Worm (Caenorhabditis elegans): Measurements from ENCODE around the gene mrpl-11.

The mrpl-11 gene

DNA sequence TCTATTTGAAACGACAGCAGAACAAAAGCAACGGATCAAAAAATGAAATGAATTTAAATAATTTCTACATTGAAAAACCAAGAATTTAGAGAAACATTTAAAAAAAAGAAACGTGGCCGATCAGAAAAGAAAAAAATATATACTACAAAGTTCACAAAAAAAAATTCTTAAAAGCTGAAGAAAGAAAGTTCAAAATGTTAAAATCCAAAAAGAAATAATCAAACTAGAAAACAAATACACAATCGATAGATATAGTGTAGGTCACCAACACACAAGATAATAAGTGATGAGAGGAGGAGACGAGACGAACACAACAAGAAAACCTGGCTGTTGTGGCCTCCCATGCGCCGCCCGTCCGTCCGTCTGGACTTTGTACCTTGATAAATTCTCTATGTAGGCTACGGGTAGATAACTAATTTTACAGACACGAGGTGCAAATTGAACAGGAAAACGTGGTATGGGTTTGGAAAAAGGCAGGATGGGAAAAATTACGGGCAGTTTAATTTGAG is 29.0 kb upstream of the mrpl-11 start, which contains the start of gene hadb-1 (continued):
- no peak for TF ChIP-seq lin-13 (GFP tag; optimal IDR thresholded peaks at IDR 0.05)
- TF ChIP-seq nhr-12 (tag; optimal IDR thresholded peaks at IDR 0.05): no peak
- no peak for TF ChIP-seq nhr-10 (tag; optimal IDR thresholded peaks at IDR 0.05)
- TF ChIP-seq ZK546.5 (tag; optimal IDR thresholded peaks at IDR 0.05): no peak
- no peak for TF ChIP-seq nhr-11 (tag; optimal IDR thresholded peaks at IDR 0.05)
- TF ChIP-seq sem-4 (tag; optimal IDR thresholded peaks at IDR 0.05): no peak
- peak; percentile 41 for TF ChIP-seq sma-9 (GFP tag; optimal IDR thresholded peaks at IDR 0.05)
- TF ChIP-seq sma-9 (tag; optimal IDR thresholded peaks at IDR 0.05): no peak
- no peak for TF ChIP-seq nhr-77 (tag; optimal IDR thresholded peaks at IDR 0.05)
- peak; percentile 45 for TF ChIP-seq sma-3 (GFP tag; optimal IDR thresholded peaks at IDR 0.05)
- no peak for TF ChIP-seq alr-1 (tag; optimal IDR thresholded peaks at IDR 0.05)
- TF ChIP-seq nhr-25 (tag; optimal IDR thresholded peaks at IDR 0.05): peak; percentile 60
- TF ChIP-seq F13H6.1 (tag; optimal IDR thresholded peaks at IDR 0.05): peak; percentile 12
- no peak for TF ChIP-seq dmd-4 (tag; optimal IDR thresholded peaks at IDR 0.05)
- TF ChIP-seq unc-55 (GFP tag; optimal IDR thresholded peaks at IDR 0.05): no peak
- TF ChIP-seq peb-1 (tag; optimal IDR thresholded peaks at IDR 0.05): no peak
- TF ChIP-seq egl-27 (tag; optimal IDR thresholded peaks at IDR 0.05): no peak
- TF ChIP-seq Y55F3AM.14 (GFP tag; optimal IDR thresholded peaks at IDR 0.05): no peak
- no peak for TF ChIP-seq mab-5 (tag; optimal IDR thresholded peaks at IDR 0.05)
- TF ChIP-seq gmeb-1 (tag; optimal IDR thresholded peaks at IDR 0.05): no peak
- TF ChIP-seq nhr-129 (tag; optimal IDR thresholded peaks at IDR 0.05): peak; percentile 38
- TF ChIP-seq blmp-1 (tag; optimal IDR thresholded peaks at IDR 0.05; ENCODE audit: insufficient read depth): no peak

DNA sequence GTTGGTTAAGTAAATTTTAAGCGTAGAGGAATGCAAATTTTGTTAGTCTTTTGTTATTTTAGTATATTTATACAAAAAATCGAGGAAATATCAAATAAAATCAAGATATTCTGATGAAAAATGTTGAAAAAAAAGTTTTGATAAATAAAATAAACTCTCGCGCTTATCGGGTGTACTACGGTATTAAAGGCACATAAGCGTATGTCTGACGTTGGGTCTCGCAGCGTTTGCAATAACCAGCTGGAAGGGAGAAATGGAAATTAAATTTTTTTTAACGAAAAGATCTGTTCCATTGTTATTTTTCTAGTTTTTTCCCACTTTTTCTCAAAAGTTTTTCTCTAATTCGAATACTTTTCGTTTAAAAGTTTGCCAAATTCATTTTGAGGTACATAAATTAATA is 28.3 kb upstream of the mrpl-11 start:
- TF ChIP-seq sma-9 (GFP tag; optimal IDR thresholded peaks at IDR 0.05): no peak
- no peak for TF ChIP-seq sma-9 (tag; optimal IDR thresholded peaks at IDR 0.05)
- no peak for TF ChIP-seq unc-55 (GFP tag; optimal IDR thresholded peaks at IDR 0.05)
- no peak for TF ChIP-seq C34F6.9 (tag; optimal IDR thresholded peaks at IDR 0.05)
- no peak for TF ChIP-seq snpc-4 (tag; optimal IDR thresholded peaks at IDR 0.05)
- no peak for TF ChIP-seq fos-1 (tag; optimal IDR thresholded peaks at IDR 0.05)
- no peak for TF ChIP-seq egl-27 (tag; optimal IDR thresholded peaks at IDR 0.05)
- TF ChIP-seq lsy-2 (tag; optimal IDR thresholded peaks at IDR 0.05): no peak
- no peak for TF ChIP-seq mdl-1 (tag; optimal IDR thresholded peaks at IDR 0.05)
- no peak for TF ChIP-seq nhr-21 (tag; optimal IDR thresholded peaks at IDR 0.05)

DNA sequence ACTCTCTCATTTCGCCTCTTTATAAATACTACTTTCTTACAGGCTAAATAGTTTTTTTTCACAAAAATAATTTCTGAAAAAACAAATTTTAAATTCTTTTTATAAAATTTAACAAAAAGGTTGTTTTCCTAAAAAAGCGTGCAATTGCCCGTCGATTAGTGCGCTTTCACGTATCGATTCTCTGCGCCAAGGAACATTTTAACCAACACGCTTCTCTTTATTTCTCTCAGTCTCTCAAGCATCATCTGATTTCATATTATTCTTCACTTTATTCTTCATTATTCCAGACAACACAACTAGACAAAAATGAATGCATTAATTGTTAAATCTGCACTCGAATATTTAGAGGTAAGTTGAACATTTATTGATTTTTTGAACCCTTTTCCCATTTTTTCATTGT is 27.8 kb upstream of the mrpl-11 start, which contains the start of gene B0303.4:
B0303.4 (plus strand) TSS at position 196 of the 400 bp plus-strand sequence.
- TF ChIP-seq nhr-237 (tag; optimal IDR thresholded peaks at IDR 0.05) (no peak), aly-2 (tag; optimal IDR thresholded peaks at IDR 0.05) (no peak), lin-39 (tag; optimal IDR thresholded peaks at IDR 0.05) (no peak), mdl-1 (tag; optimal IDR thresholded peaks at IDR 0.05) (peak in 1 of 2 experiments; percentile 8), C34F6.9 (tag; optimal IDR thresholded peaks at IDR 0.05) (peak; percentile 94), F13H6.1 (tag; optimal IDR thresholded peaks at IDR 0.05) (peak; percentile 30), blmp-1 (tag; optimal IDR thresholded peaks at IDR 0.05; ENCODE audit: insufficient read depth) (no peak), Y55F3AM.14 (GFP tag; optimal IDR thresholded peaks at IDR 0.05) (no peak), elt-1 (tag; optimal IDR thresholded peaks at IDR 0.05) (no peak), R02D3.7 (tag; optimal IDR thresholded peaks at IDR 0.05) (no peak), egl-27 (tag; optimal IDR thresholded peaks at IDR 0.05) (no peak), unc-55 (GFP tag; optimal IDR thresholded peaks at IDR 0.05) (peak; percentile 92), sma-9 (GFP tag; optimal IDR thresholded peaks at IDR 0.05) (peak; percentile 42), sma-9 (tag; optimal IDR thresholded peaks at IDR 0.05) (no peak), mbf-1 (tag; optimal IDR thresholded peaks at IDR 0.05) (no peak), unc-62 (GFP tag; optimal IDR thresholded peaks at IDR 0.05) (no peak), nhr-21 (tag; optimal IDR thresholded peaks at IDR 0.05) (peak; percentile 2), lin-11 (tag; optimal IDR thresholded peaks at IDR 0.05) (peak; percentile 26), mab-5 (tag; optimal IDR thresholded peaks at IDR 0.05) (no peak), sem-4 (tag; optimal IDR thresholded peaks at IDR 0.05) (peak; percentile 94), gmeb-1 (tag; optimal IDR thresholded peaks at IDR 0.05) (peak; percentile 45), nhr-12 (tag; optimal IDR thresholded peaks at IDR 0.05) (no peak), ztf-4 (tag; optimal IDR thresholded peaks at IDR 0.05) (no peak), nhr-129 (tag; optimal IDR thresholded peaks at IDR 0.05) (peak; percentile 62), nhr-11 (tag; optimal IDR thresholded peaks at IDR 0.05) (no peak), nhr-6 (tag; optimal IDR thresholded peaks at IDR 0.05) (no peak), alr-1 (tag; optimal IDR thresholded peaks at IDR 0.05) (no peak), dmd-4 (tag; optimal IDR thresholded peaks at IDR 0.05) (no peak), skn-1 (tag; optimal IDR thresholded peaks at IDR 0.05) (no peak), elt-3 (tag; optimal IDR thresholded peaks at IDR 0.05) (no peak), peb-1 (tag; optimal IDR thresholded peaks at IDR 0.05) (no peak), lsy-2 (tag; optimal IDR thresholded peaks at IDR 0.05) (peak; percentile 3 to 79), nhr-77 (tag; optimal IDR thresholded peaks at IDR 0.05) (no peak), snpc-4 (tag; optimal IDR thresholded peaks at IDR 0.05) (peak; percentile 4), ceh-16 (tag; optimal IDR thresholded peaks at IDR 0.05) (no peak), ama-1 (optimal IDR thresholded peaks at IDR 0.05) (peak; percentile 7), ztf-11 (tag; optimal IDR thresholded peaks at IDR 0.05) (no peak), ceh-82 (tag; optimal IDR thresholded peaks at IDR 0.05) (no peak), ZK546.5 (tag; optimal IDR thresholded peaks at IDR 0.05) (no peak), lin-13 (GFP tag; optimal IDR thresholded peaks at IDR 0.05) (peak; percentile 54), nhr-10 (tag; optimal IDR thresholded peaks at IDR 0.05) (peak; percentile 2), unc-39 (tag; optimal IDR thresholded peaks at IDR 0.05) (no peak), ztf-1 (GFP tag; conservative IDR thresholded peaks at IDR 0.05) (no peak), sma-3 (GFP tag; optimal IDR thresholded peaks at IDR 0.05) (peak; percentile 15)

Measured in whole organism, L2 larva.